Worm (Caenorhabditis elegans): ENCODE data around the gene glb-23.

The glb-23 gene

DNA sequence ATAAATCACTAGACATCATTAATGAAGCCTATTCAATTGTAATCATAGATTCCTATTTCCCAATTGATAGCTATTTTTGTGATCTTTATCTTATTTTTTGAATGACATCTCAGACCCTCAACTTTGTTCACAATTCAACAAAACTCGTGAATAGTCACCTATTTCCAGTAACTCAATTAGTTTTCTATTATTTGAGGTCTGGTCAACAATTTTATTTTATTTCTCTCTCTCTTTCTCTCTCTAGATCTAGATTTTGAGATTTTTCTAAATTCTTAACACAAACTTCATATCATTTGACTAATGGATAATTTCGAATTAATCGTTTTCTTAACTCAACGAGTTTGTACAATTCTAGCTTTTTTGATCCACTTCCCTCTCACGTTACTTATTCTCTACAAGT lies 45.8 kb downstream of the glb-23 start, which contains the start of gene str-1:
TSS of gene str-1 (plus strand) at position 301 of the 400 bp plus-strand sequence.
- no peak for TF ChIP-seq ceh-48 (tag; optimal IDR thresholded peaks at IDR 0.05)
- TF ChIP-seq ceh-34 (tag; optimal IDR thresholded peaks at IDR 0.05): no peak
- no peak for TF ChIP-seq mec-3 (tag; optimal IDR thresholded peaks at IDR 0.05; ENCODE audit: borderline replicate concordance)
- no peak for TF ChIP-seq dmd-4 (tag; optimal IDR thresholded peaks at IDR 0.05; ENCODE audit: borderline replicate concordance)
- TF ChIP-seq ceh-31 (tag; optimal IDR thresholded peaks at IDR 0.05): no peak
- TF ChIP-seq nhr-11 (tag; optimal IDR thresholded peaks at IDR 0.05): no peak
- TF ChIP-seq sox-4 (tag; optimal IDR thresholded peaks at IDR 0.05): no peak
- no peak for TF ChIP-seq C08G9.2 (tag; optimal IDR thresholded peaks at IDR 0.05)
- TF ChIP-seq ceh-30 (tag; optimal IDR thresholded peaks at IDR 0.05): no peak
- no peak for TF ChIP-seq lim-6 (tag; optimal IDR thresholded peaks at IDR 0.05)
- no peak for TF ChIP-seq madf-2 (tag; optimal IDR thresholded peaks at IDR 0.05)
- no peak for TF ChIP-seq ceh-6 (GFP tag; optimal IDR thresholded peaks at IDR 0.05)

DNA sequence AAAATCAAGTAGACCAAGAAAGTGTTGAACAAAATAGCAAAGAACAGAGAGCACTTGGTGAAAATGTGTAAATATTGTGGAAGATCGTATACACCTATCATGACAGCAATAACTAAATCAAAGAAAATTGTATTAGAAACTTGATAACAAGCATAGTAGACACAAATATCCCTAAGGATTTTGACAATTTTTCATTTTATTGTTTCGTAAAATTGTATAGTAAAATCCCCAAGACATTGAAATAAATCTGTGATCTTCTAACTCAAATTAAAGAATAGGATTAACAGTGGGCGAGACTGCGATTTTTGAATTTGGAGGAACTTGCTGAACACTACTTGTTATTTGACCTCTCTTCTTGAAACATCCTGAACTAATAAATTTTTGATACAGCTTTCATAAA lies 48.1 kb downstream of the glb-23 start, which contains the start of gene str-220:
TSS of gene str-220 (minus strand) at position 101 of the 400 bp plus-strand sequence.
- TF ChIP-seq fkh-10 (GFP tag; optimal IDR thresholded peaks at IDR 0.05): no peak
- no peak for TF ChIP-seq dve-1 (tag; optimal IDR thresholded peaks at IDR 0.05)
- no peak for TF ChIP-seq unc-55 (GFP tag; optimal IDR thresholded peaks at IDR 0.05)
- TF ChIP-seq hlh-15 (tag; optimal IDR thresholded peaks at IDR 0.05): no peak
- TF ChIP-seq ceh-22 (tag; optimal IDR thresholded peaks at IDR 0.05): no peak
- TF ChIP-seq ceh-34 (tag; optimal IDR thresholded peaks at IDR 0.05): no peak
- TF ChIP-seq K09A11.1 (tag; optimal IDR thresholded peaks at IDR 0.05; ENCODE audit: insufficient read depth): no peak
- TF ChIP-seq ceh-14 (tag; optimal IDR thresholded peaks at IDR 0.05): no peak
- no peak for TF ChIP-seq eyg-1 (tag; optimal IDR thresholded peaks at IDR 0.05)
- no peak for TF ChIP-seq ceh-30 (tag; optimal IDR thresholded peaks at IDR 0.05)
